Fruit fly (Drosophila melanogaster) whole organism: ENCODE measurements around the gene app.

Experiments used
- CG8478 ChIP-seq: fragments of >200 bp; optimal IDR thresholded peaks from 2 replicates; lab custom pipeline; 2018; ENCODE audit warnings: inconsistent platforms
- Dll ChIP-seq: fragments of >200 bp; optimal IDR thresholded peaks from 2 replicates; lab custom pipeline; 2017
- EcR ChIP-seq, 2 experiments: fragments of >200 bp; optimal IDR thresholded peaks; 2 replicates each; lab custom pipeline; 2017; ENCODE audit warnings: missing biosample characterization in 2 of 2, missing genetic modification characterization in 2 of 2, missing genetic modification reagents in 2 of 2
- pan ChIP-seq: fragments of >200 bp; optimal IDR thresholded peaks from 2 replicates; lab custom pipeline; 2017
- psq ChIP-seq: fragments of >200 bp; optimal IDR thresholded peaks from 2 replicates; lab custom pipeline; 2017
- usp ChIP-seq: fragments of >200 bp; optimal IDR thresholded peaks from 2 replicates; lab custom pipeline; 2017; ENCODE audit warnings: missing biosample characterization, missing genetic modification characterization, mixed read lengths

Gene app

DNA sequence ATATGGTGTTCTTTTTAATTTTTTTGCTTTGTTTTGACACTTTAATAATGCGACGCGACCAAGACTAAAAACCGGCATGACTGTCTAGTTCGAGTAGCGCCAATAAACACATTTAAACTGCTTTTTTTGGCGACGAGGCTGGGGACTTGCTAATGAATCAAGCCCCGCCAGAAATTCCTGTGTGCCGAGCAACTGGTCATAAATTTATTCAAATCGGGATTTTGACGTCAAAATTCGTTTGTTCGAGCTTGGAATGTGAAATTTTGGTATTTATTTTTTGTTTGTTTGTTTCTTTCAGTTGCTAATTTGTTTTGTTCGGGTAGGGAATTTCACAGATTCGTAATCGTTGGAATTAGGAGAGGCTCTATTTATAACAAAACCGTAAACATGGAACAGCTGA lies 63.7 kb downstream of the app start:
- no peak for TF ChIP-seq CG8478 (lab: Kevin White, UChicago)
- TF ChIP-seq psq, result no peak
- TF ChIP-seq usp (GFP tag; lab: Kevin White, UChicago), result no peak
- TF ChIP-seq EcR (GFP tag; optimal IDR thresholded peaks at IDR 0.05; lab: Kevin White, UChicago), result no peak
- no peak for TF ChIP-seq Dll (lab: Kevin White, UChicago)
- no peak for TF ChIP-seq pan (lab: Kevin White, UChicago)

DNA sequence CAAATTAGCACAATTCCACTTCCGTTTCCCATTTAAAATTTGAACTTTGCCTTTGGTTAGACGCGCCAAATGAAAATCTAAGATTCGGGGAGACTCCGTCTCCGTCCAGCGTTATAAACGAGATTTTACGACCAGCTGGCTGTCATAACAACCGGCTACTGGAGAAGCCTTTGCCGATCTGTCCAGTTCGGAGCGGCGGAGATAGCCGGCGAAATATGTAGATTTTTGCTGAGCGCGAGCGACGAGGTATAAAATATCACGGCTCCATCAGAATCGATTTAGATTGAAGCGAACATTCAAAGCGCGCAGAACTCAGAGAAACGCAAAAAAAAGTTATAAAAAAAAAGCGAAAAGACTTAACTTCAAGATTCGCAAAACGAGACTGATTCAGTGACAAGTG lies 69.2 kb downstream of the app start, which contains the start of gene CG11529:
CG11529 (plus strand) TSS at position 301 of the 400 bp plus-strand sequence.
- TF ChIP-seq usp (GFP tag; lab: Kevin White, UChicago), result no peak
- TF ChIP-seq pan (lab: Kevin White, UChicago), result no peak
- no peak for TF ChIP-seq Dll (lab: Kevin White, UChicago)
- TF ChIP-seq psq, result no peak
- TF ChIP-seq EcR (GFP tag; optimal IDR thresholded peaks at IDR 0.05; lab: Kevin White, UChicago), result no peak
- no peak for TF ChIP-seq CG8478 (lab: Kevin White, UChicago)

DNA sequence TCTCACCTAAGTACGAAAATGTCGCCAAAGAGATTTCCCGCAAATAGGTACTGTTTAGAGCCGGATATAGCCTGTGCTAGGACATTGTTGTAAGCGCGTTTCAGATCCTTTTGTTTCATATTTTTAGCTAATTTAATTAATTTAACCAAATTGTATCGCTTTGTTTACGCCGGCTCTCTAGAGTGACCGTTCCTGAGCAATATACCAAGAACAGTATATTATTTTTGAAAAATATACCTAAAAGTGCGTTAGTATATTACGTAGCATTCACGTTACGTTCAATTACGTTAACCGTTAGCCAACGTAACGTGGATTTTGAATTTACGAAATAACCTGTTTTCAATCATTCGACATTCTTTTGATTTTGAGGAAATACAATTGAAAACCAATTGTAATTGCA lies 73.2 kb downstream of the app start, which contains the start of gene thoc6:
thoc6 (minus strand) TSS at position 204 of the 400 bp plus-strand sequence.
- TF ChIP-seq CG8478 (lab: Kevin White, UChicago), result no peak
- no peak for TF ChIP-seq pan (lab: Kevin White, UChicago)
- no peak for TF ChIP-seq EcR (GFP tag; optimal IDR thresholded peaks at IDR 0.05; lab: Kevin White, UChicago)
- TF ChIP-seq Dll (lab: Kevin White, UChicago), result no peak

DNA sequence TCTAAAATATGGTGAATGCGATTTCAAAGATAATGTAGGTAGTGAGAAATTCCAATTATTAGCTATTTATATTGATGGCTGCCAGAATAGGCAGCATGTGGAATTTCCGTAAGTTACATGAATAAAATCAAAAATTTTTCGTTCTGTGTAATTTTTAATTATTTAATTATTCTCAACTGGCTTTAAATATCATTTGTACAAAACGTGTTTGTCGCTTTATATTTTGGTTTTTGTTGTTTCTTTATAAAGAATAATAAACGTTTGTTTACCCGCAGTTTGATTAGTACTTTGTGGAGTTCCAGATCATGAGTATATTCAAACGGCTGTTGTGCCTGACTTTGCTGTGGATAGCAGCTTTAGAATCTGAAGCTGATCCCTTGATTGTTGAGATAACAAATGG lies 76.2 kb downstream of the app start, which contains the start of gene Est-P:
Est-P (plus strand) TSS at position 301 of the 400 bp plus-strand sequence.
- TF ChIP-seq CG8478 (lab: Kevin White, UChicago) (no peak), EcR (GFP tag; optimal IDR thresholded peaks at IDR 0.05; lab: Kevin White, UChicago) (no peak), pan (lab: Kevin White, UChicago) (no peak), usp (GFP tag; lab: Kevin White, UChicago) (no peak), psq (no peak), Dll (lab: Kevin White, UChicago) (no peak)

DNA sequence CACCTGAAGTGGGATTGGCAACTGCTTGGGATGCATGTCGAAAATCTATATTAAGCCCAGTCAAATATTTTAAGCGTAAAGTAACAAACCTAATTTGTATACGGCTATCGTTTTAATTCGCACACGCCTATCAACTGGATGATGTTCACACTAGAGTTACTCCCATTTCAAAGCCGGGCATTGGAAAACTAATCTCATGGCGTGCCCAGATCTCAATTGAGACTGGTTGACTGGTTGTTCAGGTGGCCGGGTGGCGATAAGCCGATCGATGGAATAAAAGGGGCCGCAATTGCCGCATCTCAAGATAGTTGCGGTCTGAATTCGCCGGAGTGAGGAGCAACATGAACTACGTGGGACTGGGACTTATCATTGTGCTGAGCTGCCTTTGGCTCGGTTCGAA lies 78.1 kb downstream of the app start, which contains the start of gene Est-6:
Est-6 (plus strand) TSS at position 301 of the 400 bp plus-strand sequence.
- TF ChIP-seq usp (GFP tag; lab: Kevin White, UChicago), result no peak
- TF ChIP-seq pan (lab: Kevin White, UChicago), result no peak
- no peak for TF ChIP-seq EcR (GFP tag; optimal IDR thresholded peaks at IDR 0.05; lab: Kevin White, UChicago)
- no peak for TF ChIP-seq psq
- no peak for TF ChIP-seq CG8478 (lab: Kevin White, UChicago)
- no peak for TF ChIP-seq Dll (lab: Kevin White, UChicago)

DNA sequence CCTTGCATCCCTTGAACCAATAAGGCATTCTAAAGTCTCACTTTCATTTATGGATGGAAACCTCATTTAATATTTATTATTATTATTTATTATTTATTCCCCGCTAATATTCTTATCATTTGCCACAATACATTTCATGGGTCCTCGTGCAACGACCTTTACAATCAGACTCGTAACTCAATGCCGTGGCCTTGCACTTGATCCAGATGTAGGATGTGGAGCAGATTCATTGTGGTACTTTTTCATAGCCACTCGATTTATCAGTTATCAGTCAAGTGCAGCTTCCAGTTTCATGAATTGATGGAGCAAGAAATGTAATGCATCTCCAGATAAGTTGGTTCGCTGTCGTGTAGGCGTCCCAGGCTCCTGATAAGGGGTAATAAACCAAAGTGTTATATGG lies 81.3 kb downstream of the app start:
- TF ChIP-seq pan (lab: Kevin White, UChicago) (no peak), CG8478 (lab: Kevin White, UChicago) (no peak), psq (no peak), usp (GFP tag; lab: Kevin White, UChicago) (no peak)

DNA sequence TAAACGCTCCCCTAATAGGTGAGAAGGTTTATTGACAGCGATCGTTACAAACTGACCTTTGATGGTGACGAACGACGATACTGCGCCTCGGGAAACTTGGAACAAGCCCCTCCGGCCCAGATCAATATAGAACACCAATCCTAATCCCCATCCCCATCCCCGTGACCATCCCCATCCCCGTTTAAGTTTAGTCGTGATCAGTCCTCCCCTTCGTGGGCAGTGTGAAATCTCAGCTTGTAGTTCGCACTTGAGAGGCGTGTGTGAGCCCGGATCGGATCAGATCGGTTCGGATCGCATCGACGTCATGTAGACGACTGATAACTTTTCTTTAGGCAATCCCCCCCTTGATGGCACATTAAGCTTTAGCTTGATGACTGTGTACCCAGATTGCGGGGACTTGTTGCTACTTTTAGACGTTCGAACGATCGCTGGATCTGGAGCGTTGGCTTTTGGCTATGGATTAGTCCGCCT lies 82.0 kb downstream of the app start, which contains the start of gene Miox:
Miox (plus strand) TSS at position 421 of the 471 bp plus-strand sequence.
- TF ChIP-seq usp (GFP tag; lab: Kevin White, UChicago) (no peak), psq (no peak), EcR (GFP tag; optimal IDR thresholded peaks at IDR 0.05; lab: Kevin White, UChicago) (no peak), pan (lab: Kevin White, UChicago) (no peak), CG8478 (lab: Kevin White, UChicago) (no peak), Dll (lab: Kevin White, UChicago) (no peak)

DNA sequence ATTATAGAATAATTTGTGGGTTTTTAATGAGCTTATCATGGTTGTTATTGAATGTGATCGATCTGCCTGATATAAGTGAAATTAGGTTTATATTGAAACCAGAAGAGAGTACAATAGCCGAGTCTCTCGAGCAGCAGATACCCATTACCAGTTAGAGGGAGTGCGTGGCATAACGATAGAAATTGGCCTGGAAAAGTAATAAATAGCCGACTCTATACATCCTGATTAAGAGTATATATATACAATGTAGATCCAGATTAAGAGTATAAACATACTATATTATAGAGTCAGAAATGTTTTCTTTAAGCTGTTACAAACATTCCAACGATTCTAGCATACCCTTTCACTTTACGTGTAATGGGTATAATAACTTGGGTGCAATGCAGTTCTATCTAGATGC lies 82.7 kb downstream of the app start:
- no peak for TF ChIP-seq CG8478 (lab: Kevin White, UChicago)
- TF ChIP-seq usp (GFP tag; lab: Kevin White, UChicago), result no peak
- no peak for TF ChIP-seq psq
- no peak for TF ChIP-seq pan (lab: Kevin White, UChicago)
- no peak for TF ChIP-seq Dll (lab: Kevin White, UChicago)
- TF ChIP-seq EcR (GFP tag; optimal IDR thresholded peaks at IDR 0.05; lab: Kevin White, UChicago), result no peak

DNA sequence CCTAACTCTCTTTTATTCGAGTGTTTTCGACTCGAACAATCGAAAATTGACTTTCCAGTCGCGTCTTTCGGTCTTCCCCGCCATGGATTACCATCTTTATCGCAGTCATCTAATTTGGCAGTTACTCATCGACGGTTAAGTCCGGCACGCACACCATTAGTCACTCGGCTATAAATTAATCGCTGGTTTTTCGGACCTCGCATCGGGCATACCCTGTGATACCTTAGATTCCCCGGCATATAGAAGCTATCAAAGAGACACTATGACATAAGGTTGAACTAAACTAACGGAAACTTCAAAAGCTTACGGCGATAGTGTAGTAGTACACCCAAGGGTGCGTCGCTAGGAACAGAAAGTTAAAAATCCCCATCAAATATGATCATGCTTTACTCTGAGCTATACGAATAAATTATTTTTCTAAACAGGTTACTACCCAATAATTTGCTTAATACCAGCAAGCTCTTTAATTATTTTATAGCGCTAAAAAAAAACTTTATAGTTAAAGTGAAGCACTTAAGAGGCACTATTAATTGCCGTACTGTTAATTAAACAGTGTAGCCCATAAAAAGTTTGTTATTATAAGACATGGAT lies 87.7 kb downstream of the app start:
- no peak for TF ChIP-seq CG8478 (lab: Kevin White, UChicago)
- no peak for TF ChIP-seq Dll (lab: Kevin White, UChicago)
- no peak for TF ChIP-seq usp (GFP tag; lab: Kevin White, UChicago)
- TF ChIP-seq pan (lab: Kevin White, UChicago), result no peak

DNA sequence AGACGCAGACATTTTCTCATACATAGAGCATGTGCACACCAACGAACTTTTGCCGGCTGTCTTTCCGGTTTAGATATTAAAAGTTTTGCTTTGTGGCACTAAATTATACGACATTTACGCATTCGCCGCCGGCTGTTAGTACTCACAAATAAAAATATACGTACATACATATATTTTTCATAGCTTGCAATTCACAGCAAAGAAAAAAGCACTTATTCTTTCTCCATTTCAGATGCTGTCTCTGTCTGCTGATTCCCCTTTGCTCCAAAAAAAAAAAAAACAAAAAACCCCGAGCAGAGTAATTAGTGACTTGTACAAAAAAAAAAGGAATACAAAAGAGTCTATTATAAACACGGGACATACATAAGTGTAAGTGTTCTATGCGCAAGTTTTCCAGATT lies 89.3 kb downstream of the app start, which contains the start of gene CAH2:
CAH2 (plus strand) TSS at position 301 of the 400 bp plus-strand sequence.
- TF ChIP-seq pan (lab: Kevin White, UChicago) (no peak), CG8478 (lab: Kevin White, UChicago) (no peak), EcR (GFP tag; optimal IDR thresholded peaks at IDR 0.05; lab: Kevin White, UChicago) (no peak)

DNA sequence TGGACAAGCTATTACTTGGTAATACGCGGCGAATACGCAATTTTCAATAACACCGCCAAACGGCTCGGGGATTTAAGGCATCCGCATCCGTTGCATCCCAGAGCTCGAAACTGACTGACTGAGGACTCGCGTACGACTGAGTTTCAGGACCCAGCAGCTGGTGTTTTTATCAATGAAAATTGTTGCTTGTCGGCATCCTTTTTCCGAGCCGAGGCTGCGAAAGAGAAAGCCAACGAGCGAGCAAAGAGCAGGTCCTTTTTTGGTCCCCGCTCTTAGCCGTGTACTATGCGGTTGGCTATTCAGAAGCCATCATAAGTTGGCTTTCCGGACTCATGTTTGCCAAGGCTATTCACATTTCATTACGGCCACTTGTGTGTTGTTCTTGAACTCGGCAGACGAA lies 91.3 kb downstream of the app start, which contains the start of gene Rh7:
Rh7 (minus strand) TSS at position 101 of the 400 bp plus-strand sequence.
- TF ChIP-seq Dll (lab: Kevin White, UChicago), result no peak
- no peak for TF ChIP-seq psq
- TF ChIP-seq usp (GFP tag; lab: Kevin White, UChicago), result no peak
- TF ChIP-seq pan (lab: Kevin White, UChicago), result no peak
- TF ChIP-seq CG8478 (lab: Kevin White, UChicago), result no peak
- TF ChIP-seq EcR (GFP tag; optimal IDR thresholded peaks at IDR 0.05; lab: Kevin White, UChicago), result no peak

DNA sequence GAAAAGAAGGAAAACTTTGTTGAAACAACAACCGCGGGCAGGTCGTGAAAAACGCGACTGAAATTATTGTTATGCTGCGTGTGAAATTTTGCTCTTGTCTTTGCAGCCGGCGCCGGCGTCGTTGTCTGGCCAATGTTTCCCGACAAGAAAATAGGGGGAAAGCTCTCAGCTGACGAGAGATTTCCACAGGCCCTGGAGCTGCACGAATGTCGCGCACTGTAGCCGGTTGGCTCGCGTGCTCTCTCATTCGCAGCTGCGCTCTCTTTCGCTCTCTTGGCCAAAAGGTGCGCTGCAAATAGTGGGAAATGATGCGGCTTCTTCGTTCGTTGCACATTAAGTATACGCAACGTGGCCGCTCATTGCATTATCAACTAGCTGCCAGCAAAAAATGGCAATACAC lies 102.9 kb downstream of the app start, which contains the start of gene CG9760:
CG9760 (minus strand) TSS at position 43 of the 400 bp plus-strand sequence.
- TF ChIP-seq EcR (GFP tag; optimal IDR thresholded peaks at IDR 0.05; lab: Kevin White, UChicago) (no peak), psq (no peak), Dll (lab: Kevin White, UChicago) (peak; percentile 31), CG8478 (lab: Kevin White, UChicago) (no peak)
